Worm (Caenorhabditis elegans): Measurements from ENCODE around the gene pcp-5.

The pcp-5 gene

DNA sequence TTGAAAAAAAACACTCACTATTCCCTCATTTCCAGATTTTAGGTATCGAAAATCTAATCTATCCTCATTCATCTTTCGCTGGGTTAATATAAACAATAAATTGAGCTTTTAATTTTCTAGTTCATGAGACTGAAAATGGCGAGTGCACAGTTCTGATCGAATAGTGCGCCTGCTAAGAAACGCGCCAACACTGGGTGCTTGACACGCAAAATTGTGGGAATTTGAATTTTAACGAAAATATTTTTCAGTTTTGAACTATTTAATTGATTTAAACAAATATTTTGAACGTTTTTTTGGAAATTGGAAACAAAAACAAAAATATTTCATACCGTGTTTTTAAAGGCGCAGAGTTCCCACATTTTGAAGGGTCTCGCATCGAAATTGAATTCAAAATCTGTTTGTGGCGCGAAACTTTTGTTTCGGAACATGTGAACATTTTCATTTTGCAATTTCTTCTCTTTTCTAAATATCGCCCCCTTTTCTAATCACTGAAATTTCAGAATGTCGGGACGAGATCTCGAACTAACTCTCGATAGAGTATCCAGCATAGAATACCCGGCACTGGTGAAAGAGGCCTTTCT, 21.2 kb upstream of the pcp-5 start, which contains the start of the genes C29E4.13 and npp-15 (continued):
- TF ChIP-seq ztf-22 (GFP tag; optimal IDR thresholded peaks at IDR 0.05) (no peak), madf-10 (tag; optimal IDR thresholded peaks at IDR 0.05) (no peak), xnd-1 (tag; optimal IDR thresholded peaks at IDR 0.05) (peak; percentile 60), efl-1 (GFP tag; optimal IDR thresholded peaks at IDR 0.05) (peak; percentile 87), F39B2.1 (GFP tag; IDR thresholded peaks at IDR 0.05) (no peak), ztf-25 (GFP tag; IDR thresholded peaks at IDR 0.05) (no peak), madf-8 (GFP tag; conservative IDR thresholded peaks at IDR 0.05) (peak; percentile 55), F37B4.10 (GFP tag; IDR thresholded peaks at IDR 0.05) (no peak), nhr-80 (tag; optimal IDR thresholded peaks at IDR 0.05) (peak; percentile 15), ama-1 (optimal IDR thresholded peaks at IDR 0.05) (no peak), ama-1 (GFP tag; optimal IDR thresholded peaks at IDR 0.05) (no peak), hmg-20 (GFP tag; IDR thresholded peaks at IDR 0.05) (no peak), ceh-100 (GFP tag; IDR thresholded peaks at IDR 0.05) (no peak), mcd-1 (GFP tag; IDR thresholded peaks at IDR 0.05) (no peak), nhr-27 (tag; optimal IDR thresholded peaks at IDR 0.05) (no peak), hlh-26 (GFP tag; conservative IDR thresholded peaks at IDR 0.05) (no peak), lsl-1 (GFP tag; optimal IDR thresholded peaks at IDR 0.05) (peak; percentile 73), mes-4 (tag; optimal IDR thresholded peaks at IDR 0.05) (no peak), sdz-38 (tag; optimal IDR thresholded peaks at IDR 0.05) (no peak), snpc-1.3 (tag; optimal IDR thresholded peaks at IDR 0.05; ENCODE audit: insufficient read depth) (no peak), ceh-79 (tag; optimal IDR thresholded peaks at IDR 0.05) (no peak), ekl-4 (GFP tag; IDR thresholded peaks at IDR 0.05) (no peak), K11D2.4 (GFP tag; IDR thresholded peaks at IDR 0.05) (no peak), lin-54 (GFP tag; optimal IDR thresholded peaks at IDR 0.05) (peak; percentile 55), dox-1 (GFP tag; IDR thresholded peaks at IDR 0.05) (no peak)

ce11 chrIII:7925968-7926367, 18.6 kb upstream of the pcp-5 start:
- TF ChIP-seq ztf-6 (GFP tag; IDR thresholded peaks at IDR 0.05): no peak
- TF ChIP-seq hmg-1.2 (GFP tag; IDR thresholded peaks at IDR 0.05): peak; percentile 36; the same call in 1 of the 2 replicates

- no peak for TF ChIP-seq tbp1 (GFP tag; optimal IDR thresholded peaks at IDR 0.05)
- TF ChIP-seq B0261.1 (tag; optimal IDR thresholded peaks at IDR 0.05): no peak
- TF ChIP-seq ztf-25 (GFP tag; IDR thresholded peaks at IDR 0.05): no peak
- TF ChIP-seq sptf-2 (GFP tag; optimal IDR thresholded peaks at IDR 0.05): no peak
- TF ChIP-seq K11D2.4 (GFP tag; IDR thresholded peaks at IDR 0.05): no peak
- TF ChIP-seq nhr-80 (tag; optimal IDR thresholded peaks at IDR 0.05): no peak
- TF ChIP-seq nhr-90 (tag; optimal IDR thresholded peaks at IDR 0.05): no peak
- no peak for TF ChIP-seq hmg-20 (GFP tag; IDR thresholded peaks at IDR 0.05)
- TF ChIP-seq F52B5.7 (tag; optimal IDR thresholded peaks at IDR 0.05): no peak
- TF ChIP-seq B0035.1 (tag; optimal IDR thresholded peaks at IDR 0.05): no peak
- TF ChIP-seq D2030.7 (GFP tag; IDR thresholded peaks at IDR 0.05): no peak
Measured at ce11 chrIII:7924821-7925220, 17.4 kb upstream of the pcp-5 start, which contains the start of gene tag-250. Gene tag-250 (minus strand): TSS chrIII:7924921.

DNA sequence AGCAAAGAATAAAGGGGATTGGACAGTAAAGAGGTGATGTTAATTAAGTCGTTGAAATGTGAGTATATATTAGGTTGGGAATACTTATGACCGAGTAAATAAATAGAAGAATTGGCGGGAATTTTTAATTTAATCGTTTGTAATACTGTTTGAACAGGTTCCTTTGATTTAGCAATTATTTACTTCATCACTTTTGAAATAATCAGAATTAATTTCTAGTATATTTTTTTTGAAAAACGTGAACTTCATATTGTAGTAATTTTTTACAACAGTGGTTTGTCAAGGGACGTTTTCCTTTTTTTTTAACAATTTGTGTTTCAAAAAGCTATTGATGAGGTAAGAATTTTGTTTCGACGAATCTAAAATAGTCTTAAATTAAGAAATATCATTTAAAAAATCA, 14.8 kb upstream of the pcp-5 start, which contains the start of gene C29E4.17:
Gene C29E4.17, plus strand, starts transcription at position 301 of the 400 bp plus-strand sequence.
- TF ChIP-seq lir-1 (GFP tag; conservative IDR thresholded peaks at IDR 0.05): no peak
- no peak for TF ChIP-seq cebp-1 (GFP tag; IDR thresholded peaks at IDR 0.05)
- TF ChIP-seq cebp-1 (tag; optimal IDR thresholded peaks at IDR 0.05): no peak
- TF ChIP-seq akir-1 (GFP tag; optimal IDR thresholded peaks at IDR 0.05): no peak
- no peak for TF ChIP-seq B0035.1 (tag; optimal IDR thresholded peaks at IDR 0.05)
- TF ChIP-seq F10E7.11 (tag; optimal IDR thresholded peaks at IDR 0.05): no peak
- TF ChIP-seq F57C9.4 (tag; optimal IDR thresholded peaks at IDR 0.05): no peak
- TF ChIP-seq ztf-25 (GFP tag; IDR thresholded peaks at IDR 0.05): no peak
- no peak for TF ChIP-seq bed-1 (GFP tag; IDR thresholded peaks at IDR 0.05)
- no peak for TF ChIP-seq hsf-1 (GFP tag; IDR thresholded peaks at IDR 0.05)
- no peak for TF ChIP-seq B0019.2 (GFP tag; conservative IDR thresholded peaks at IDR 0.05)
- no peak for TF ChIP-seq zfh-2 (GFP tag; conservative IDR thresholded peaks at IDR 0.05)
- no peak for TF ChIP-seq madf-8 (GFP tag; conservative IDR thresholded peaks at IDR 0.05)
- TF ChIP-seq attf-6 (GFP tag; IDR thresholded peaks at IDR 0.05): no peak
- no peak for TF ChIP-seq tbp1 (GFP tag; optimal IDR thresholded peaks at IDR 0.05)
- no peak for TF ChIP-seq lsl-1 (GFP tag; optimal IDR thresholded peaks at IDR 0.05)
- TF ChIP-seq egl-18 (GFP tag; IDR thresholded peaks at IDR 0.05): no peak
